Fruit fly (Drosophila melanogaster) whole organism, prepupa: ENCODE measurements around the gene CHES-1-like.
A peak's percentile ranks its signal among the peaks of the same experiment; 100 is the strongest.

Source experiments
- CG10669 ChIP-seq: fragments of 200-800 bp; sonication (Bioruptor generic); optimal IDR thresholded peaks from 3 replicates; lab custom pipeline; 2018; ENCODE audit warnings: missing biosample characterization, mild to moderate bottlenecking, missing genetic modification characterization, moderate library complexity
- CG11294 ChIP-seq: fragments of 200-800 bp; sonication (Bioruptor generic); IDR thresholded peaks from 2 replicates; pipeline ENCODE4 v1.3.6; 2022; ENCODE audit warnings: missing biosample characterization, missing genetic modification characterization
- CG11762 ChIP-seq: fragments of 200-800 bp; sonication (Bioruptor generic); optimal IDR thresholded peaks from 3 replicates; lab custom pipeline; 2016; ENCODE audit warnings: missing biosample characterization, missing genetic modification characterization; ENCODE audit not compliant: insufficient read depth
- CG11902 ChIP-seq: fragments of 200-800 bp; sonication (Bioruptor generic); optimal IDR thresholded peaks from 3 replicates; lab custom pipeline; 2016; ENCODE audit warnings: missing biosample characterization, missing genetic modification characterization
- CG15336 ChIP-seq: fragments of 200-800 bp; sonication (Bioruptor generic); IDR thresholded peaks from 2 replicates; pipeline ENCODE4 v1.3.6; 2022; ENCODE audit warnings: missing biosample characterization, missing genetic modification characterization
- CG16779 ChIP-seq: fragments of 200-800 bp; sonication (Bioruptor generic); optimal IDR thresholded peaks from 3 replicates; lab custom pipeline; 2017; ENCODE audit warnings: missing biosample characterization, mild to moderate bottlenecking, missing genetic modification characterization
- CG3032 ChIP-seq: fragments of 200-800 bp; optimal IDR thresholded peaks from 2 replicates; lab custom pipeline; 2019; ENCODE audit warnings: missing biosample characterization, mild to moderate bottlenecking, missing genetic modification characterization, moderate library complexity
- CG31627 ChIP-seq: fragments of 200-800 bp; sonication (Bioruptor generic); optimal IDR thresholded peaks from 3 replicates; lab custom pipeline; 2016; ENCODE audit warnings: missing biosample characterization, missing genetic modification characterization
- CG34406 ChIP-seq: fragments of 200-800 bp; sonication (Bioruptor generic); optimal IDR thresholded peaks from 3 replicates; lab custom pipeline; 2016; ENCODE audit warnings: missing biosample characterization, missing genetic modification characterization
- CG4318 ChIP-seq: fragments of 200-800 bp; sonication (Bioruptor generic); optimal IDR thresholded peaks from 3 replicates; lab custom pipeline; 2017; ENCODE audit warnings: missing biosample characterization, mild to moderate bottlenecking, missing genetic modification characterization
- CG6163 ChIP-seq: fragments of 200-800 bp; sonication (Bioruptor generic); IDR thresholded peaks from 3 replicates; pipeline ENCODE4 v1.3.6; 2022; ENCODE audit warnings: missing biosample characterization, missing genetic modification characterization
- CG6808 ChIP-seq: fragments of 200-800 bp; sonication (Bioruptor generic); optimal IDR thresholded peaks from 3 replicates; lab custom pipeline; 2017; ENCODE audit warnings: missing biosample characterization, missing genetic modification characterization, mild to moderate bottlenecking, moderate library complexity, missing genetic modification reagents
- CG6854 ChIP-seq: fragments of 200-800 bp; sonication (Bioruptor generic); optimal IDR thresholded peaks from 2 replicates; lab custom pipeline; 2017; ENCODE audit warnings: missing biosample characterization, mild to moderate bottlenecking, missing genetic modification characterization
- CG7368 ChIP-seq: fragments of 200-800 bp; sonication (Bioruptor generic); optimal IDR thresholded peaks from 3 replicates; lab custom pipeline; 2016; ENCODE audit warnings: missing biosample characterization, missing genetic modification characterization
- CG8319 ChIP-seq: fragments of 200-800 bp; sonication (Bioruptor generic); optimal IDR thresholded peaks from 3 replicates; lab custom pipeline; 2016; ENCODE audit warnings: missing biosample characterization, missing genetic modification characterization
- CG8632 ChIP-seq: fragments of 200-800 bp; sonication (Bioruptor generic); optimal IDR thresholded peaks from 3 replicates; lab custom pipeline; 2016; ENCODE audit warnings: missing biosample characterization, missing genetic modification characterization
- Eip75B ChIP-seq: fragments of 200-800 bp; sonication (Bioruptor generic); optimal IDR thresholded peaks from 3 replicates; lab custom pipeline; 2016; ENCODE audit warnings: missing biosample characterization, missing genetic modification characterization
- Eip78C ChIP-seq: fragments of 200-800 bp; sonication (Bioruptor generic); peaks from one replicate; lab custom pipeline; 2016; ENCODE audit warnings: missing biosample characterization, missing genetic modification characterization
- Eip93F ChIP-seq: fragments of 200-800 bp; sonication (Bioruptor generic); optimal IDR thresholded peaks from 2 replicates; lab custom pipeline; 2016; ENCODE audit warnings: missing biosample characterization, mild to moderate bottlenecking, missing genetic modification characterization
- Ets21C ChIP-seq: fragments of 200-800 bp; sonication (Bioruptor generic); optimal IDR thresholded peaks from 3 replicates; lab custom pipeline; 2016; ENCODE audit warnings: missing biosample characterization, missing genetic modification characterization
- Gug ChIP-seq: fragments of 200-800 bp; sonication (Bioruptor generic); IDR thresholded peaks from 2 replicates; pipeline ENCODE4 v1.3.6; 2022; ENCODE audit warnings: missing biosample characterization, missing genetic modification characterization
- Hr38 ChIP-seq: sonication (Bioruptor generic); optimal IDR thresholded peaks from 2 replicates; lab custom pipeline; 2016; ENCODE audit warnings: missing biosample characterization, missing genetic modification characterization
- Hr39 ChIP-seq: fragments of 200-800 bp; sonication (Bioruptor generic); optimal IDR thresholded peaks from 2 replicates; lab custom pipeline; 2016; ENCODE audit warnings: missing biosample characterization, missing genetic modification characterization
- Hr4 ChIP-seq: fragments of 200-800 bp; sonication (Bioruptor generic); optimal IDR thresholded peaks from 3 replicates; lab custom pipeline; 2016; ENCODE audit warnings: missing biosample characterization, missing genetic modification characterization
- Lpt ChIP-seq: fragments of 200-800 bp; sonication (Bioruptor generic); optimal IDR thresholded peaks from 3 replicates; lab custom pipeline; 2016; ENCODE audit warnings: missing biosample characterization, missing genetic modification characterization
- Met ChIP-seq: fragments of 200-800 bp; sonication (Bioruptor generic); optimal IDR thresholded peaks from 3 replicates; lab custom pipeline; 2016; ENCODE audit warnings: missing biosample characterization, missing genetic modification characterization
- OdsH ChIP-seq: fragments of 200-800 bp; sonication (Bioruptor generic); optimal IDR thresholded peaks from 3 replicates; lab custom pipeline; 2016; ENCODE audit warnings: missing biosample characterization, missing genetic modification characterization
- Smox ChIP-seq: fragments of 200-800 bp; sonication (Bioruptor generic); optimal IDR thresholded peaks from 3 replicates; lab custom pipeline; 2016; ENCODE audit warnings: missing biosample characterization, missing genetic modification characterization
- Sox14 ChIP-seq: fragments of 200-800 bp; sonication (Bioruptor generic); optimal IDR thresholded peaks from 3 replicates; lab custom pipeline; 2016; ENCODE audit warnings: missing biosample characterization, missing genetic modification characterization
- Sox15 ChIP-seq: fragments of 200-800 bp; sonication (Bioruptor generic); optimal IDR thresholded peaks from 3 replicates; lab custom pipeline; 2016; ENCODE audit warnings: missing biosample characterization, missing genetic modification characterization
- achi ChIP-seq: fragments of 200-800 bp; sonication (Bioruptor generic); optimal IDR thresholded peaks from 3 replicates; lab custom pipeline; 2016; ENCODE audit warnings: missing biosample characterization, missing genetic modification characterization
- acj6 ChIP-seq: fragments of 200-800 bp; sonication (Bioruptor generic); optimal IDR thresholded peaks from 3 replicates; lab custom pipeline; 2016; ENCODE audit warnings: missing biosample characterization, missing genetic modification characterization
- cyc ChIP-seq: fragments of 200-800 bp; sonication (Bioruptor generic); optimal IDR thresholded peaks from 3 replicates; lab custom pipeline; 2016; ENCODE audit warnings: missing biosample characterization, missing genetic modification characterization
- dac ChIP-seq: fragments of 200-800 bp; sonication (Bioruptor generic); optimal IDR thresholded peaks from 2 replicates; lab custom pipeline; 2017; ENCODE audit warnings: missing biosample characterization, mild to moderate bottlenecking, missing genetic modification characterization
- dsx ChIP-seq: fragments of 200-800 bp; optimal IDR thresholded peaks from 3 replicates; lab custom pipeline; 2019; ENCODE audit warnings: missing biosample characterization, mild to moderate bottlenecking, missing genetic modification characterization, moderate library complexity; ENCODE audit not compliant: poor library complexity, severe bottlenecking
- eg ChIP-seq: fragments of 200-800 bp; sonication (Bioruptor generic); IDR thresholded peaks from 3 replicates; pipeline ENCODE4 v1.3.6; 2022; ENCODE audit warnings: missing biosample characterization, missing genetic modification characterization
- esn ChIP-seq: fragments of 200-800 bp; sonication (Bioruptor generic); optimal IDR thresholded peaks from 2 replicates; lab custom pipeline; 2016; ENCODE audit warnings: missing biosample characterization, mild to moderate bottlenecking, missing genetic modification characterization, moderate library complexity
- fd59A ChIP-seq: fragments of 200-800 bp; sonication (Bioruptor generic); optimal IDR thresholded peaks from 2 replicates; lab custom pipeline; 2017; ENCODE audit warnings: missing biosample characterization, mild to moderate bottlenecking, missing genetic modification characterization, missing genetic modification reagents
- lz ChIP-seq: fragments of 200-800 bp; sonication (Bioruptor generic); optimal IDR thresholded peaks from 3 replicates; lab custom pipeline; 2016; ENCODE audit warnings: missing biosample characterization, missing genetic modification characterization
- net ChIP-seq: fragments of 200-800 bp; sonication (Bioruptor generic); optimal IDR thresholded peaks from 3 replicates; lab custom pipeline; 2016; ENCODE audit warnings: missing biosample characterization, missing genetic modification characterization
- pdm3 ChIP-seq: fragments of 200-800 bp; sonication (Bioruptor generic); optimal IDR thresholded peaks from 3 replicates; lab custom pipeline; 2016; ENCODE audit warnings: missing biosample characterization, missing genetic modification characterization
- salr ChIP-seq, 2 experiments: fragments of 200-800 bp; sonication (Bioruptor generic); optimal IDR thresholded peaks; 3 replicates each; lab custom pipeline; 2016 to 2018; ENCODE audit warnings: missing biosample characterization in 2 of 2, missing genetic modification characterization in 2 of 2, mild to moderate bottlenecking in 1 of 2
- spab ChIP-seq: fragments of 200-800 bp; sonication (Bioruptor generic); optimal IDR thresholded peaks from 2 replicates; lab custom pipeline; 2017; ENCODE audit warnings: missing biosample characterization, mild to moderate bottlenecking, missing genetic modification characterization, missing genetic modification reagents
- ss ChIP-seq, 2 experiments: fragments of 200-800 bp; sonication (Bioruptor generic); optimal IDR thresholded peaks; 2 replicates in 1 of 2; 3 replicates in 1 of 2; lab custom pipeline; 2017 to 2018; ENCODE audit warnings: mild to moderate bottlenecking in 2 of 2, missing biosample characterization in 2 of 2, missing genetic modification characterization in 2 of 2, moderate library complexity in 1 of 2
- topi ChIP-seq: fragments of 200-800 bp; sonication (Bioruptor generic); optimal IDR thresholded peaks from 3 replicates; lab custom pipeline; 2016; ENCODE audit warnings: missing biosample characterization, missing genetic modification characterization

Gene CHES-1-like

dm6 chrX:7691947-7692739 is 17.0 kb downstream of the CHES-1-like start (continued):
- TF ChIP-seq Gug, result peak; percentile 64
- TF ChIP-seq Smox, result peak; percentile 88
- TF ChIP-seq Hr4 (GFP tag; lab: Kevin White, UChicago), result peak; percentile 77
- TF ChIP-seq dac, result peak; percentile 64
- TF ChIP-seq CG8319 (GFP tag; lab: Kevin White, UChicago), result peak; percentile 82
- TF ChIP-seq CG6808, result peak; percentile 95
- peak; percentile 90 for TF ChIP-seq CG11762 (GFP tag; lab: Kevin White, UChicago)
- peak; percentile 90 for TF ChIP-seq CG16779 (tag; lab: Kevin White, UChicago)
- TF ChIP-seq Hr38 (GFP tag; lab: Kevin White, UChicago), result no peak
- TF ChIP-seq Eip78C (GFP tag; lab: Kevin White, UChicago), result peak; percentile 96
- peak; percentile 84 for TF ChIP-seq CG8632 (GFP tag; lab: Kevin White, UChicago)
- peak; percentile 79 for TF ChIP-seq Ets21C (GFP tag; lab: Kevin White, UChicago)
- TF ChIP-seq pdm3 (GFP tag; lab: Kevin White, UChicago), result peak; percentile 87
- TF ChIP-seq Eip75B, result peak; percentile 81
- TF ChIP-seq Hr39 (GFP tag; lab: Kevin White, UChicago), result peak; percentile 86

dm6 chrX:7691221-7691914 is 17.8 kb downstream of the CHES-1-like start:
- TF ChIP-seq Sox14 (GFP tag; lab: Kevin White, UChicago) (no peak), esn (no peak), CG16779 (tag; lab: Kevin White, UChicago) (no peak), CG8632 (GFP tag; lab: Kevin White, UChicago) (peak; percentile 4), pdm3 (GFP tag; lab: Kevin White, UChicago) (no peak), achi (GFP tag; lab: Kevin White, UChicago) (peak; percentile 6), CG4318 (no peak), CG11762 (GFP tag; lab: Kevin White, UChicago) (no peak), acj6 (GFP tag; lab: Kevin White, UChicago) (no peak), Hr4 (GFP tag; lab: Kevin White, UChicago) (no peak), CG6854 (GFP tag; lab: Kevin White, UChicago) (no peak), CG34406 (GFP tag; lab: Kevin White, UChicago) (peak; percentile 37), CG11294 (GFP tag; lab: Robert Waterston, UW) (peak; percentile 60), ss (GFP tag; optimal IDR thresholded peaks at IDR 0.05; lab: Kevin White, UChicago) (no peak), Met (no peak), Hr39 (GFP tag; lab: Kevin White, UChicago) (no peak), Sox15 (GFP tag; lab: Kevin White, UChicago) (peak; percentile 34), CG3032 (no peak), Gug (peak; percentile 24; the same call in 1 of the 2 replicates), fd59A (GFP tag; lab: Kevin White, UChicago) (no peak), CG6808 (no peak), Lpt (no peak), net (GFP tag; lab: Kevin White, UChicago) (no peak), CG15336 (peak; percentile 36), dsx (no peak), CG6163 (GFP tag; lab: Robert Waterston, UW) (peak; percentile 62; the same call in 2 of the 3 replicates), Hr38 (GFP tag; lab: Kevin White, UChicago) (no peak), OdsH (GFP tag; lab: Kevin White, UChicago) (peak; percentile 31), Eip93F (GFP tag; lab: Kevin White, UChicago) (peak; percentile 12), lz (no peak), spab (GFP tag; lab: Kevin White, UChicago) (no peak), Eip78C (GFP tag; lab: Kevin White, UChicago) (peak; percentile 49), CG10669 (GFP tag; lab: Kevin White, UChicago) (no peak), topi (GFP tag; lab: Kevin White, UChicago) (no peak), cyc (GFP tag; lab: Kevin White, UChicago) (no peak), eg (GFP tag; lab: Robert Waterston, UW) (no peak; the same call in 1 of the 3 replicates), CG11902 (GFP tag; lab: Kevin White, UChicago) (peak; percentile 48), salr (GFP tag; optimal IDR thresholded peaks at IDR 0.05; lab: Kevin White, UChicago) (no peak), CG7368 (no peak), CG31627 (no peak), Eip75B (no peak)
